Worm (Caenorhabditis elegans): ENCODE data around the gene chil-17.

DNA sequence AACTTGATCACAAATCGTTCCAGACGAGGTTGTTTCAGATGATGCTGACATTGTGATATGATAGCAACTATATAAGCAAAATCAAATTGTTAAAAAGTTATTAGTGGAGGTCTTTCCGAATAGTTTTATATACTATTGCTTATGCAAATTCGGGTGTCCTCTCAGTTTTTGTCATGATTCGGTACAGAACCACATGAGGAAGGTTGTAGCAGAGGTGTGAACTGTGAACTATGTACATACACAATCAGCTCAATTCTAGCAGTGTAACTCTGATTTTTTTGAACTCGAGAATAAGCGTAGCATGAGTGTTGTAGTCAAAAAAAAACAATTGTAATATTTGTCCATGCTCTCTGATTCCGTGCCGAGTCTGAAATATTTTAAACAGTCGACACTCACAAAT lies 36.9 kb downstream of the chil-17 start, which contains the start of gene Y51B9A.6:
- TF ChIP-seq dmd-4 (tag; optimal IDR thresholded peaks at IDR 0.05; ENCODE audit: borderline replicate concordance) (no peak), ceh-31 (tag; optimal IDR thresholded peaks at IDR 0.05) (no peak), hlh-6 (tag; optimal IDR thresholded peaks at IDR 0.05) (no peak), gmeb-2 (tag; optimal IDR thresholded peaks at IDR 0.05) (no peak), unc-3 (GFP tag; conservative IDR thresholded peaks at IDR 0.05) (no peak), unc-3 (tag; optimal IDR thresholded peaks at IDR 0.05) (no peak), ama-1 (optimal IDR thresholded peaks at IDR 0.05) (no peak), mec-3 (tag; optimal IDR thresholded peaks at IDR 0.05; ENCODE audit: borderline replicate concordance) (no peak), pag-3 (tag; optimal IDR thresholded peaks at IDR 0.05; ENCODE audit: borderline replicate concordance) (no peak), pqm-1 (tag; optimal IDR thresholded peaks at IDR 0.05) (no peak), unc-55 (GFP tag; optimal IDR thresholded peaks at IDR 0.05) (no peak), hlh-15 (tag; optimal IDR thresholded peaks at IDR 0.05) (no peak)

Data from whole organism, late embryonic.